Worm (Caenorhabditis elegans) whole organism, L1 larva: Measurements from ENCODE around the gene rcs-1.

Experiments
- ceh-88 ChIP-seq: fragments of 200-800 bp; sonication (Bioruptor generic); IDR thresholded peaks from 2 replicates; pipeline ENCODE4 v1.3.6; 2022; ENCODE audit warnings: missing genetic modification characterization, missing compliant biosample characterization
- lin-35 ChIP-seq, 2 experiments: fragments of 150-350 bp; optimal IDR thresholded peaks; 2 replicates each; lab custom pipeline; 2014; ENCODE audit warnings: missing biosample characterization in 2 of 2, missing genetic modification characterization in 2 of 2, missing genetic modification reagents in 2 of 2
- lir-3 ChIP-seq: sonication (generic microtip); optimal IDR thresholded peaks from 2 replicates; lab custom pipeline; 2016; ENCODE audit warnings: mild to moderate bottlenecking, missing genetic modification characterization, moderate library complexity, missing compliant biosample characterization; ENCODE audit not compliant: poor library complexity
- nhr-237 ChIP-seq: fragments of 150-350 bp; optimal IDR thresholded peaks from 2 replicates; lab custom pipeline; 2014; ENCODE audit warnings: missing biosample characterization, missing genetic modification characterization
- nhr-90 ChIP-seq: sonication (generic microtip); optimal IDR thresholded peaks from 2 replicates; lab custom pipeline; 2016; ENCODE audit warnings: mild to moderate bottlenecking, missing genetic modification characterization, missing compliant biosample characterization; ENCODE audit not compliant: poor library complexity
- pqm-1 ChIP-seq: sonication (generic microtip); optimal IDR thresholded peaks from 3 replicates; lab custom pipeline; 2017; ENCODE audit warnings: missing biosample characterization, missing genetic modification characterization
- snpc-4 ChIP-seq: fragments of 150-350 bp; optimal IDR thresholded peaks from 2 replicates; lab custom pipeline; 2014; ENCODE audit warnings: missing biosample characterization, missing genetic modification characterization
- swsn-7 ChIP-seq: sonication (generic microtip); optimal IDR thresholded peaks from 2 replicates; lab custom pipeline; 2016; ENCODE audit warnings: missing genetic modification characterization, missing compliant biosample characterization
- unc-98 ChIP-seq: fragments of 200-800 bp; sonication (Bioruptor generic); IDR thresholded peaks from 2 replicates; pipeline ENCODE4 v1.3.6; 2022; ENCODE audit warnings: missing genetic modification characterization, missing compliant biosample characterization
- zag-1 ChIP-seq: fragments of 150-350 bp; optimal IDR thresholded peaks from 2 replicates; lab custom pipeline; 2014; ENCODE audit warnings: missing biosample characterization, missing genetic modification characterization

DNA sequence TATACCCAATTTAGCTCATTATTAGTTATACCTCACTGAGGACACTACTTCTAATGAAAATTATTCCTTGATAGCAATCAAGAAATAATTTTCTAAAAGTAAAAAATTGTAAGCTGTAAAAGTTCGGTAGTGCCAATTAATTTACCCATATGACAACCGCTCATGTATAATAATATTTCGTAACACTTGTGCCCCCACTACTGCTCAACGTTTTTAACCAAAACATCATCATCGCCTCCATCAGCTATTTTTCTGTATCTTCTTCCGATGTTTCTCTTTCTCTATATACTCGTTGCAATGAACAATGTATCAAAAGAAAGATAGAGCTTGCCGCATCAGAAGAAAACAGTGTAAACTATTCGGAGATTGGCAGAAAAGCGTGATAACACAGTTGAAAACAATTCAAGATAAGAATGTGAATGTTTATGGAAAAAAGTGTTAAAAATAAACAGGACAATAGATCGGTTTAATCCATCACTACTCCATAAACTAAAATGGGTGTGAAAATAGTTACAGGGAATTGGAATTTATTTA is 40.6 kb downstream of the rcs-1 start:
- TF ChIP-seq lin-35 (GFP tag; optimal IDR thresholded peaks at IDR 0.05; lab: Kevin White, UChicago) (no peak), ceh-88 (GFP tag; lab: Robert Waterston, UW) (no peak), nhr-90 (tag; lab: Kevin White, UChicago) (no peak), unc-98 (GFP tag; lab: Robert Waterston, UW) (no peak), lir-3 (no peak), swsn-7 (tag; lab: Kevin White, UChicago) (no peak), pqm-1 (tag; lab: Kevin White, UChicago) (no peak), zag-1 (tag; lab: Kevin White, UChicago) (no peak), nhr-237 (tag; lab: Kevin White, UChicago) (no peak), snpc-4 (tag; lab: Kevin White, UChicago) (no peak)
